Worm (Caenorhabditis elegans): ENCODE results near the gene tag-131.

ce11 chrIII:4289952-4290351, 27.6 kb upstream of the tag-131 start:
- TF ChIP-seq him-1 (tag; optimal IDR thresholded peaks at IDR 0.05) (no peak), W03F9.2 (tag; optimal IDR thresholded peaks at IDR 0.05) (no peak)

All from whole organism, L4/young adult.